Worm (Caenorhabditis elegans) whole organism, early embryonic: ENCODE results near the gene C09G12.17.

ENCODE experiments used
- B0310.2 ChIP-seq: sonication (generic microtip); optimal IDR thresholded peaks from 2 replicates; lab custom pipeline; 2016; ENCODE audit warnings: mild to moderate bottlenecking, missing genetic modification characterization, missing compliant biosample characterization
- F13C5.2 ChIP-seq: sonication (generic microtip); optimal IDR thresholded peaks from 2 replicates; lab custom pipeline; 2017; ENCODE audit warnings: mild to moderate bottlenecking, missing genetic modification characterization, inconsistent platforms, missing compliant biosample characterization
- aly-1 ChIP-seq: sonication (generic microtip); optimal IDR thresholded peaks from 2 replicates; lab custom pipeline; 2016; ENCODE audit warnings: missing genetic modification characterization, missing compliant biosample characterization
- ama-1 ChIP-seq: fragments of 150-350 bp; optimal IDR thresholded peaks from 2 replicates; lab custom pipeline; 2014
- ceh-13 ChIP-seq: fragments of 200-800 bp; sonication (Bioruptor generic); optimal IDR thresholded peaks from 2 replicates; lab custom pipeline; 2018; ENCODE audit warnings: mild to moderate bottlenecking, missing genetic modification characterization, missing compliant biosample characterization
- ceh-36 ChIP-seq: sonication (generic microtip); optimal IDR thresholded peaks from 2 replicates; lab custom pipeline; 2016; ENCODE audit warnings: missing genetic modification characterization, inconsistent platforms, missing compliant biosample characterization
- ets-7 ChIP-seq: sonication (generic microtip); optimal IDR thresholded peaks from 2 replicates; lab custom pipeline; 2016; ENCODE audit warnings: missing genotype, missing genetic modification characterization, missing compliant biosample characterization
- flt-1 ChIP-seq: fragments of 200-800 bp; sonication (Bioruptor generic); IDR thresholded peaks from 2 replicates; pipeline ENCODE4 v1.3.6; 2022; ENCODE audit warnings: missing genetic modification characterization, missing compliant biosample characterization
- hmbx-1 ChIP-seq: sonication (generic microtip); optimal IDR thresholded peaks from 2 replicates; lab custom pipeline; 2016; ENCODE audit warnings: mild to moderate bottlenecking, missing genetic modification characterization, missing compliant biosample characterization
- hmg-4 ChIP-seq: fragments of 200-800 bp; sonication (Bioruptor generic); optimal IDR thresholded peaks from 2 replicates; lab custom pipeline; 2018; ENCODE audit warnings: mild to moderate bottlenecking, missing genetic modification characterization, missing compliant biosample characterization
- hnd-1 ChIP-seq: sonication (generic microtip); optimal IDR thresholded peaks from 2 replicates; lab custom pipeline; 2016; ENCODE audit warnings: missing genetic modification characterization, missing compliant biosample characterization
- pes-1 ChIP-seq: fragments of 200-800 bp; sonication (Bioruptor generic); IDR thresholded peaks from 2 replicates; pipeline ENCODE4 v1.3.6; 2022; ENCODE audit warnings: missing genetic modification reagents, missing genetic modification characterization, missing compliant biosample characterization
- scrt-1 ChIP-seq: fragments of 200-800 bp; sonication (Bioruptor generic); IDR thresholded peaks from 2 replicates; pipeline ENCODE4 v1.3.6; 2022; ENCODE audit warnings: missing genetic modification characterization, missing compliant biosample characterization
- sea-1 ChIP-seq: fragments of 200-800 bp; sonication (Bioruptor generic); conservative IDR thresholded peaks from 2 replicates; pipeline ENCODE4 v1.3.6; 2022; ENCODE audit warnings: missing genetic modification characterization, missing compliant biosample characterization
- tbx-11 ChIP-seq: fragments of 200-800 bp; sonication (Bioruptor generic); IDR thresholded peaks from 2 replicates; pipeline ENCODE4 v1.3.6; 2022; ENCODE audit warnings: missing genetic modification characterization, missing compliant biosample characterization
- tbx-37 ChIP-seq: fragments of 200-800 bp; sonication (Bioruptor generic); conservative IDR thresholded peaks from 2 replicates; pipeline ENCODE4 v1.3.6; 2022; ENCODE audit warnings: missing genetic modification reagents, missing genetic modification characterization, missing compliant biosample characterization
- tra-4 ChIP-seq: sonication (generic microtip); optimal IDR thresholded peaks from 2 replicates; lab custom pipeline; 2017; ENCODE audit warnings: missing genetic modification characterization, missing compliant biosample characterization

C09G12.17 gene

DNA sequence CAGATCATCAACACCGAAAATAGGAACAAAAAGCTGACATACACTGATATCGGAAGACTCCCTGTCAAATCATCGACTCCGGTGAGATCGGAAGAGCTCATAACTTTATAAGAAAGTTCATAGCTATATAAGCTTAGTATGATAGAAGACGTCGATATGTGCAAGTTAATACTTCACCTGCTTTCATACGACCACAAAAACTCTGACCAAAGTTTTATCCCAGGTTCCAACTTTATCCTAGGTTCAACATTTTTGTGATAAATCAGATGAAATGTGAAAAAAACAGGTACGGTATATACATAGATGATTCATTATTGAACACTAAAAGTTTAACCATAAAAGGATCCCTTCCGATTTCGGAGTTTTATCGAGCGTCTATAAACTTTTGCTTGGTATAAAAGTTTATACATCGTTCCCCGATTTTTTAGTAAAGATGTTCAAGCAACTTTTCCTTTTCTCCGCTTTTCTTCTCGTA is 17.3 kb downstream of the C09G12.17 start, which contains the start of the genes srz-70 and C09G12.5:
Gene srz-70, minus strand, starts transcription at position 101 of the 475 bp plus-strand sequence.
Gene C09G12.5, plus strand, starts transcription at position 425 of the 475 bp plus-strand sequence.
- TF ChIP-seq ama-1: no peak
- TF ChIP-seq tbx-37 (GFP tag; lab: Robert Waterston, UW): no peak
- TF ChIP-seq tbx-11 (GFP tag; lab: Robert Waterston, UW): no peak
- no peak for TF ChIP-seq hmbx-1 (tag; lab: Kevin White, UChicago)
- no peak for TF ChIP-seq ceh-13 (GFP tag; lab: Kevin White, UChicago)
- no peak for TF ChIP-seq B0310.2 (tag; lab: Kevin White, UChicago)
- TF ChIP-seq tra-4 (tag; lab: Kevin White, UChicago): no peak
- TF ChIP-seq pes-1 (GFP tag; lab: Robert Waterston, UW): no peak
- TF ChIP-seq scrt-1 (GFP tag; lab: Robert Waterston, UW): no peak
- TF ChIP-seq sea-1 (GFP tag; lab: Robert Waterston, UW): no peak

DNA sequence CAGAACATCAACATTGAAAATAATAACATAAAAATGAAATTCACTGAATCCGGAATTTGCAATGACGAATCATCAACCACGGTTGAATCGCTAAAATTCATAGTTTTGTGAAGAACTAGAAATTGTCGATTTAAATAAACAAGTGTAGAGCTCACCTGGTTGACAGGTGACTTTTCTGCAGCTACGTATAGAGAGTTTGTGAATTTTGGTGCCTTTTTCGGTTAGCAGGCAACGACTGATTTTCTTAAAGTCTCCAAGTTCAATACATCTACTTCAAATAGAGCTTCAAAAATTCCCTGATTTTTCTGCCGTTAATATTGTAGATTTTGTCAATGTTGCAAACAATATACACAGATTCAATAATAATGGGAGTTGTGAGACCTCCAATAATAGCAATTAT is 19.1 kb downstream of the C09G12.17 start, which contains the start of gene srz-69:
Gene srz-69, minus strand, starts transcription at position 101 of the 400 bp plus-strand sequence.
- TF ChIP-seq B0310.2 (tag; lab: Kevin White, UChicago) (no peak), hmbx-1 (tag; lab: Kevin White, UChicago) (no peak), F13C5.2 (tag; lab: Kevin White, UChicago) (no peak), hnd-1 (tag; lab: Kevin White, UChicago) (no peak), pes-1 (GFP tag; lab: Robert Waterston, UW) (no peak), tra-4 (tag; lab: Kevin White, UChicago) (no peak), ama-1 (no peak), hmg-4 (GFP tag; lab: Kevin White, UChicago) (no peak), ceh-36 (tag; lab: Kevin White, UChicago) (no peak), ceh-13 (GFP tag; lab: Kevin White, UChicago) (no peak), scrt-1 (GFP tag; lab: Robert Waterston, UW) (no peak)

DNA sequence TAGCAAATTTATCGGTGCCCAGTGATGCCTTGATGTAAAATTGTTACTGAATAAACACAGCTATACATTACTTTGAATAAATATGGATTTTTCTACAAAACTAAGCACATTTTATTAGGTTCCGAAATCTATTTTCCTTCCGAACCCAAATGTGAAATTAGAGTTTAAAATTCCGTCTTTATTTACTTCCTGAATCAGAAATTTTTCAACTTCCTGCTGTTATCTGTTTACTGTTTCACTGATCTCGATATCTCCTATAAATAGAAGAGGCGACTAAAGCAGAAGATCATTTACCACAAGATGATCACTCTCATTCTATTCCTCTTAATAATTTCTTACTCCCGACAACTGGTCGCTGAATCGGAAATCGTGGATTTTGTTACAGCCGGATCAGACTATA is 26.5 kb downstream of the C09G12.17 start, which contains the start of gene F58E2.2:
Gene F58E2.2, plus strand, starts transcription at position 301 of the 400 bp plus-strand sequence.
- TF ChIP-seq hmbx-1 (tag; lab: Kevin White, UChicago): no peak
- TF ChIP-seq ceh-13 (GFP tag; lab: Kevin White, UChicago): no peak
- TF ChIP-seq sea-1 (GFP tag; lab: Robert Waterston, UW): no peak
- no peak for TF ChIP-seq hmg-4 (GFP tag; lab: Kevin White, UChicago)
- no peak for TF ChIP-seq tbx-11 (GFP tag; lab: Robert Waterston, UW)
- no peak for TF ChIP-seq tra-4 (tag; lab: Kevin White, UChicago)
- TF ChIP-seq pes-1 (GFP tag; lab: Robert Waterston, UW): no peak
- no peak for TF ChIP-seq flt-1
- no peak for TF ChIP-seq B0310.2 (tag; lab: Kevin White, UChicago)
- TF ChIP-seq aly-1 (tag; lab: Kevin White, UChicago): no peak

DNA sequence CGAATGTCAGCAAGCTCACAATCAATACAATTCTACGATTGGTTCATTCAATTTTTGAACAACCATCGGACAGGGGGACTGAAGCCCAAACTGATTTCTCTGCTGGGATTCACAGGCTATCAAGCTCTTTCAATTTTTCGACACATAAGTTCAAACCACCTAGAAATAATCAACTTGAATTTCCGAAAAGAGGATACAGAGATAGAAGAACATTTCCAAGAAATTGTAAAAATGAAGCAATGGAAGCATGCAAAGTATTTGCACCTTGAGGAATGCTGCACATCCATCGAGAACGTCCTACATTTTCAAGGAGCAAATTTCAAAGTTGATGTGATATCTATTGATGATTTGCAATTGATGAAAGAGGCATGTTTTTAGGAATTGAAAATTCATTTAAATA is 28.5 kb downstream of the C09G12.17 start:
- TF ChIP-seq hmg-4 (GFP tag; lab: Kevin White, UChicago) (no peak), sea-1 (GFP tag; lab: Robert Waterston, UW) (no peak), ets-7 (tag; lab: Kevin White, UChicago) (no peak), tra-4 (tag; lab: Kevin White, UChicago) (no peak), hmbx-1 (tag; lab: Kevin White, UChicago) (no peak), flt-1 (no peak), pes-1 (GFP tag; lab: Robert Waterston, UW) (no peak), ceh-36 (tag; lab: Kevin White, UChicago) (no peak)

DNA sequence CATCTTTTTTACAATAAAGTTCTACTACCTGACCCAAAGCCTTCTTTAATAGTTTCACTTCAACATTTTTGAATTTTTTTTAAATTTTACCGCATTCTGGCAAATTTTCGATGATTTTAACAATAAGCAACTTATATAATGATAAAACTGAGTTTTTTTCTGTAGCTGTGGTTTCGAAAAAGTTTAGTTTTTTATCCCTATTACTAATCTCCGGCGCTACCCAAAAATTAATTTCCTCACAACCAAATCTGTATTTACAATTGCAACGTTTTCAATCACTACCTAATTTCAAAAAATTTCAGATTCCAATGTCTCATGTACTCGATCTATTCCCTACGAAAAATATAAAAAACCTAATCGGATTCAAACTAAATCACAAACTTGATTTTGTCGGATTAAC is 29.1 kb downstream of the C09G12.17 start, which contains the start of gene F58E2.3:
Gene F58E2.3, plus strand, starts transcription at position 301 of the 400 bp plus-strand sequence.
- TF ChIP-seq ama-1 (no peak), ceh-13 (GFP tag; lab: Kevin White, UChicago) (no peak), tra-4 (tag; lab: Kevin White, UChicago) (no peak), tbx-37 (GFP tag; lab: Robert Waterston, UW) (no peak), F13C5.2 (tag; lab: Kevin White, UChicago) (no peak)

DNA sequence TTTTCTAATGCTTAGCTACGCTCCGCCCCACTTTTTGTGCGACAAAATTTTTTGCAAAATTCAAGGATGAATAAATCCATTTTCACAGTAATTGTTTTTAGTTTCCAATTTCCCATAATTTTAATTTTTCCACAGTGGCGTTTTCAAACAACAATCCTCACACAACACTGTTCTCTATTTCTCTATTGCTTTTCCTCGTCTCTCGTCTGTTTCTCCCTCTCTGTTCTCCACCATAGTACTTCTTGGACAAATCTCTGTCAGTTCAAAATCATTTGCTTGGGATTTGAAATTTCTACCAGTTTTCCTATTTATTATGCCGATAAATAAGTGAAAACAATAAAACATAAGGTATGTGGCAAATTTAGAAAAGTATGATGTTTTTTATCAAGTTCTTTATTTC is 33.0 kb downstream of the C09G12.17 start, which contains the start of gene F58E2.4:
Gene F58E2.4, plus strand, starts transcription at position 134 of the 400 bp plus-strand sequence.
- TF ChIP-seq ets-7 (tag; lab: Kevin White, UChicago) (no peak), pes-1 (GFP tag; lab: Robert Waterston, UW) (no peak), ama-1 (no peak)

DNA sequence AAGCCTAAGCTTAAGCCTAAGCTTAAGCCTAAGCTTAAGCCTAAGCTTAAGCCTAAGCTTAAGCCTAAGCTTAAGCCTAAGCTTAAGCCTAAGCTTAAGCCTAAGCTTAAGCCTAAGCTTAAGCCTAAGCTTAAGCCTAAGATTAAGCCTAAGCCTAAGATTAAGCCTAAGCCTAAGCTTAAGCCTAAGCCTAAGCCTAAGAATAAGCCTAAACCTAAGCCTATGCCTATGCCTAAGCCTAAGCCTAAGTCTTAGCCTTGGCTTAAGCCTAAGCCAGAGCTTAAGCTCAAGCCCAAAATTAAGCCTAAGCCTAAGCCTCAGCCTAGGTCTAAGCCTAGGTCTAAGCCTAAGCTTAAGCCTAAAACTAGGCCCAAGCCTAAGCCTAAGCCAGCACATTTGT is 40.8 kb downstream of the C09G12.17 start:
- TF ChIP-seq ceh-36 (tag; lab: Kevin White, UChicago): peak; percentile 94

DNA sequence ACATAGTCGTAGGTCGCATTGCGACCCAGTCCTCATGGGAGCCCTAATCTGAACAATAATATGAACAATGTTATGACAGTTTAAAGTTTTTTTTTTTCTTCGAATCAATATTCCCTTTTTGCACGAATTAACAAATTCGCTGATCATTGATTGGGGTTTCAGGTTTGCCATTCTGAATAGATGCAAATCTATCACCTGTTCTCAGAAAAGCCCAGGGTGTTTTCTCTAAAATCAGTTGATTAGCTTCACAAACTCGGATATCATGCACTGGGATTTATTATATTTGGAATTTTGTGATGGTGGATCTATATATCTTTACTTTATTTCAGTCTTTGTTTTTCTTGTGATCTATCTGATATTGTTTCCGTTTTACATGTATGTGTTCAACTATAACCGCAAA is 42.9 kb downstream of the C09G12.17 start, which contains the start of gene srz-23:
Gene srz-23, plus strand, starts transcription at position 263 of the 400 bp plus-strand sequence.
- no peak for TF ChIP-seq tbx-37 (GFP tag; lab: Robert Waterston, UW)
- no peak for TF ChIP-seq ets-7 (tag; lab: Kevin White, UChicago)
- no peak for TF ChIP-seq ama-1
- TF ChIP-seq scrt-1 (GFP tag; lab: Robert Waterston, UW): no peak
